Worm (Caenorhabditis elegans): ENCODE results near the gene Y116A8A.6.

The Y116A8A.6 gene

DNA sequence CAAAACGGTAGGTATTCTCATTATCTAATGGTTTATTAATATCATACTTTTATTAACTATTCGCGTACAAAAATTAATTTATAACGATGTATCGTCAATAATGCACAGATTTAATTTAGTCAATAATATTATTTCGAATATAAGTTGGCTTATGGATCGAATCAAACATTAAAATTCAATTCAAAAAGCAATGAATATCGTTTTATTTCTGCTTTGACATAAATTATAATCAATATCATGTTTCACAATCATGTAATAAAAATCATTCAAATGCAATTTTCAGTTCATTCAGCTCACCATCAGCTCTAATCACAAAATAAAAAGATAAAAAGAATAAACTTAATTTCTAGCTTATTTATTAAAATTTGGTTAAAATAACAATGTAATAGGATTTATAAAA lies at the start of gene Y116A8A.6:
Y116A8A.6 (minus strand) TSS at position 101 of the 400 bp plus-strand sequence.
- TF ChIP-seq ama-1 (optimal IDR thresholded peaks at IDR 0.05) (no peak), peb-1 (tag; optimal IDR thresholded peaks at IDR 0.05) (no peak), crh-2 (tag; optimal IDR thresholded peaks at IDR 0.05) (no peak), nhr-12 (tag; optimal IDR thresholded peaks at IDR 0.05) (no peak), zag-1 (tag; optimal IDR thresholded peaks at IDR 0.05) (no peak), F13H6.1 (tag; optimal IDR thresholded peaks at IDR 0.05) (no peak), lin-39 (tag; optimal IDR thresholded peaks at IDR 0.05) (no peak), nhr-237 (tag; optimal IDR thresholded peaks at IDR 0.05) (no peak), ZK546.5 (tag; optimal IDR thresholded peaks at IDR 0.05) (no peak), snpc-4 (tag; optimal IDR thresholded peaks at IDR 0.05) (no peak), ztf-11 (tag; optimal IDR thresholded peaks at IDR 0.05) (no peak), nhr-10 (tag; optimal IDR thresholded peaks at IDR 0.05) (no peak), nhr-6 (tag; optimal IDR thresholded peaks at IDR 0.05) (no peak), unc-39 (tag; optimal IDR thresholded peaks at IDR 0.05) (no peak), lin-13 (GFP tag; optimal IDR thresholded peaks at IDR 0.05) (no peak), nhr-25 (tag; optimal IDR thresholded peaks at IDR 0.05) (no peak), skn-1 (tag; optimal IDR thresholded peaks at IDR 0.05) (no peak), nhr-129 (tag; optimal IDR thresholded peaks at IDR 0.05) (no peak), gmeb-1 (tag; optimal IDR thresholded peaks at IDR 0.05) (no peak)

DNA sequence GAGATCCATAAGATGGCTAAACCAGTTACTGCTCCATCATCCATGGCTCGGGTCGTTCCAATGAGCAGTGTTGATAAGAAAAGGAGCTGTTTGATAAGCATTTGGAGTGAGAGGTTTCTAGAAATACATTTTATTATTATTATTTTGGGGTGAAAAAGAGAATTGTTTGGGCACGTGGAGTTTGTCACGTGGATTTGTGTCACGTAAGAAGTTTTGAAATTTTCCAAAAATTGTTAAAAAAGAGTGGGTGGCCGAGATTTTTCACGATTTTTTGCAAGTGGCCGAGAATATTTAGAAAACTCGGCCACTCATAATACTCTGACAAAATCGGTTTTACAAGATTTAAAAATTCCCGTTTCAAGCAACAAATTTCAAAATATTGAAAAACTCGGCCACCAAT lies 40.3 kb upstream of the Y116A8A.6 start, which contains the start of gene T06A10.106:
T06A10.106 (minus strand) TSS at position 101 of the 400 bp plus-strand sequence.
- TF ChIP-seq R02D3.7 (tag; optimal IDR thresholded peaks at IDR 0.05) (no peak), mab-5 (tag; optimal IDR thresholded peaks at IDR 0.05) (no peak), lsy-2 (tag; optimal IDR thresholded peaks at IDR 0.05) (no peak), ceh-82 (tag; optimal IDR thresholded peaks at IDR 0.05) (no peak), ama-1 (optimal IDR thresholded peaks at IDR 0.05) (no peak)

DNA sequence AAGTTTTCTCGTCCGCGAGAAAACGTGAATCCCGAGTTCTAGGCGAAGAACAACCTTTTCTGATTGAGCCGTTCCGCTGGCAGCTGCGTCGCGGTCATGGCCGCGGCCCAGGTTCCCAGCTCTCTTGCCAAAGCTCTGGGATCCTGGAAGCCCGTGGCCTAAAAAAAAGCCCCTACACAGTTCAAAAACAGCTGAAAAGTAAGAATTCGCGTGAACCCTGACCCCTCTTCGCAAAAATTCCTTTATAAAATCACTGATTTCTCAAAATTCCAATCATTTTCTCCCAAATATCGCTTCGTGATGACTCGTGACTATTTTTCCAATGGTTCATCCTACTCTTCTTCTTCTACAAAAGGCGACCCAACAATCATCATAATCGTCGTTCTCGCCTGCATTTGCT lies 38.6 kb upstream of the Y116A8A.6 start, which contains the start of gene T06A10.107:
T06A10.107 (plus strand) TSS at position 301 of the 400 bp plus-strand sequence.
- TF ChIP-seq sma-9 (GFP tag; optimal IDR thresholded peaks at IDR 0.05) (no peak), sma-9 (tag; optimal IDR thresholded peaks at IDR 0.05) (no peak), R02D3.7 (tag; optimal IDR thresholded peaks at IDR 0.05) (no peak), mab-5 (tag; optimal IDR thresholded peaks at IDR 0.05) (no peak), sem-4 (tag; optimal IDR thresholded peaks at IDR 0.05) (no peak), snpc-4 (tag; optimal IDR thresholded peaks at IDR 0.05) (no peak), ceh-82 (tag; optimal IDR thresholded peaks at IDR 0.05) (no peak), skn-1 (tag; optimal IDR thresholded peaks at IDR 0.05) (no peak), ztf-11 (tag; optimal IDR thresholded peaks at IDR 0.05) (no peak), nhr-12 (tag; optimal IDR thresholded peaks at IDR 0.05) (no peak), ZK546.5 (tag; optimal IDR thresholded peaks at IDR 0.05) (no peak)

DNA sequence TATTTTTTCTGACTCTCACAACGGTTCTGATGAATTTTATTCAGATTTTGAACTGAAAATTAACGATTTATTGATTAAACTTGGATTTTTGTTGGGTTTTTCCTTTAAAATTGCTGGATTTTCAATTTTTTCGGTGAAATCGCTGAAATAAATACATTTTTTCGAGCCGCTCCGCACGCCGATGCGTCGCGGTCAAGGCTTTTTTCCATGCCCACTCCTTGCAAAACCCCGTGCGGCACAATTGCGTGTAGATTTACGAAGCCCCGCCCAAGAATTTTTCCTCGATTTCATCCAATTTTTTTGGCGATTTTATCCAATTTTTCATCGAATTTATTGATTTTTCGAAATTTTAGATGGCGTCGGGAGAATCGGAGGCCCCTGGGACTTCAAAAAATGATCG lies 36.9 kb upstream of the Y116A8A.6 start, which contains the start of gene gtsf-1:
gtsf-1 (plus strand) TSS at position 354 of the 400 bp plus-strand sequence.
- TF ChIP-seq dmd-4 (tag; optimal IDR thresholded peaks at IDR 0.05) (no peak), unc-62 (GFP tag; optimal IDR thresholded peaks at IDR 0.05) (no peak), nhr-11 (tag; optimal IDR thresholded peaks at IDR 0.05) (no peak), fos-1 (tag; optimal IDR thresholded peaks at IDR 0.05) (no peak), nhr-77 (tag; optimal IDR thresholded peaks at IDR 0.05) (no peak), blmp-1 (tag; optimal IDR thresholded peaks at IDR 0.05; ENCODE audit: insufficient read depth) (peak; percentile 28), nhr-6 (tag; optimal IDR thresholded peaks at IDR 0.05) (no peak), ama-1 (optimal IDR thresholded peaks at IDR 0.05) (peak; percentile 54), mdl-1 (tag; optimal IDR thresholded peaks at IDR 0.05) (no peak), ztf-1 (GFP tag; conservative IDR thresholded peaks at IDR 0.05) (no peak), gmeb-1 (tag; optimal IDR thresholded peaks at IDR 0.05) (peak; percentile 72), zag-1 (tag; optimal IDR thresholded peaks at IDR 0.05) (peak; percentile 29), sma-3 (GFP tag; optimal IDR thresholded peaks at IDR 0.05) (peak; percentile 79), mbf-1 (tag; optimal IDR thresholded peaks at IDR 0.05) (no peak), mab-5 (tag; optimal IDR thresholded peaks at IDR 0.05) (peak; percentile 52), nhr-21 (tag; optimal IDR thresholded peaks at IDR 0.05) (peak; percentile 52), R02D3.7 (tag; optimal IDR thresholded peaks at IDR 0.05) (peak; percentile 91), ztf-11 (tag; optimal IDR thresholded peaks at IDR 0.05) (peak; percentile 24), lin-13 (GFP tag; optimal IDR thresholded peaks at IDR 0.05) (peak; percentile 87), peb-1 (tag; optimal IDR thresholded peaks at IDR 0.05) (no peak), aly-2 (tag; optimal IDR thresholded peaks at IDR 0.05) (no peak), ZK546.5 (tag; optimal IDR thresholded peaks at IDR 0.05) (peak; percentile 23), sem-4 (tag; optimal IDR thresholded peaks at IDR 0.05) (no peak), snpc-4 (tag; optimal IDR thresholded peaks at IDR 0.05) (no peak), unc-55 (GFP tag; optimal IDR thresholded peaks at IDR 0.05) (peak; percentile 89), skn-1 (tag; optimal IDR thresholded peaks at IDR 0.05) (peak; percentile 48), unc-39 (tag; optimal IDR thresholded peaks at IDR 0.05) (no peak), nhr-23 (tag; optimal IDR thresholded peaks at IDR 0.05) (no peak), ceh-82 (tag; optimal IDR thresholded peaks at IDR 0.05) (peak; percentile 31), ceh-16 (tag; optimal IDR thresholded peaks at IDR 0.05) (no peak), lin-11 (tag; optimal IDR thresholded peaks at IDR 0.05) (peak; percentile 77), nhr-12 (tag; optimal IDR thresholded peaks at IDR 0.05) (no peak), ztf-4 (tag; optimal IDR thresholded peaks at IDR 0.05) (peak; percentile 57), elt-3 (tag; optimal IDR thresholded peaks at IDR 0.05) (no peak), nhr-25 (tag; optimal IDR thresholded peaks at IDR 0.05) (peak; percentile 84), nhr-10 (tag; optimal IDR thresholded peaks at IDR 0.05) (no peak), lsy-2 (tag; optimal IDR thresholded peaks at IDR 0.05) (peak; percentile 65 to 85), crh-2 (tag; optimal IDR thresholded peaks at IDR 0.05) (peak; percentile 71), Y55F3AM.14 (GFP tag; optimal IDR thresholded peaks at IDR 0.05) (peak; percentile 14)
